Worm (Caenorhabditis elegans) whole organism, mixed stage, embryonic: ENCODE data around the gene nspc-10.

ENCODE experiments used
- elt-1 ChIP-seq: sonication (generic microtip); optimal IDR thresholded peaks from 2 replicates; lab custom pipeline; 2017; ENCODE audit warnings: missing genetic modification characterization, mild to moderate bottlenecking, missing compliant biosample characterization, antibody characterized with exemption, moderate library complexity, borderline replicate concordance; ENCODE audit not compliant: insufficient read depth
- lin-13 ChIP-seq: fragments of 150-350 bp; optimal IDR thresholded peaks from 2 replicates; lab custom pipeline; 2014; ENCODE audit warnings: missing biosample characterization, missing genetic modification characterization
- lsy-2 ChIP-seq: fragments of 150-350 bp; optimal IDR thresholded peaks from 2 replicates; lab custom pipeline; 2014; ENCODE audit warnings: missing biosample characterization, missing genetic modification characterization
- mep-1 ChIP-seq: fragments of 150-350 bp; optimal IDR thresholded peaks from 2 replicates; lab custom pipeline; 2017; ENCODE audit warnings: missing biosample characterization, missing genetic modification reagents, missing genetic modification characterization, inconsistent platforms
- nhr-12 ChIP-seq: fragments of 150-350 bp; optimal IDR thresholded peaks from 2 replicates; lab custom pipeline; 2014; ENCODE audit warnings: missing biosample characterization, missing genetic modification characterization
- nhr-237 ChIP-seq: fragments of 150-350 bp; optimal IDR thresholded peaks from 2 replicates; lab custom pipeline; 2014; ENCODE audit warnings: missing biosample characterization, missing genetic modification characterization
- nhr-28 ChIP-seq: fragments of 150-350 bp; optimal IDR thresholded peaks from 2 replicates; lab custom pipeline; 2014; ENCODE audit warnings: missing biosample characterization, missing genetic modification characterization
- nhr-76 ChIP-seq: sonication (generic microtip); optimal IDR thresholded peaks from 2 replicates; lab custom pipeline; 2017; ENCODE audit warnings: missing biosample characterization, missing genetic modification characterization
- sptf-1 ChIP-seq: sonication (generic microtip); optimal IDR thresholded peaks from 2 replicates; lab custom pipeline; 2017; ENCODE audit warnings: mild to moderate bottlenecking, missing genetic modification characterization, moderate library complexity, missing compliant biosample characterization
- unc-39 ChIP-seq: fragments of 150-350 bp; optimal IDR thresholded peaks from 2 replicates; lab custom pipeline; 2014; ENCODE audit warnings: missing biosample characterization, missing genetic modification characterization
- unc-62 ChIP-seq: fragments of 150-350 bp; optimal IDR thresholded peaks from 2 replicates; lab custom pipeline; 2014; ENCODE audit warnings: missing biosample characterization, missing genetic modification reagents, missing genetic modification characterization
- ztf-11 ChIP-seq: fragments of 150-350 bp; optimal IDR thresholded peaks from 2 replicates; lab custom pipeline; 2014; ENCODE audit warnings: missing biosample characterization, missing genetic modification characterization

DNA sequence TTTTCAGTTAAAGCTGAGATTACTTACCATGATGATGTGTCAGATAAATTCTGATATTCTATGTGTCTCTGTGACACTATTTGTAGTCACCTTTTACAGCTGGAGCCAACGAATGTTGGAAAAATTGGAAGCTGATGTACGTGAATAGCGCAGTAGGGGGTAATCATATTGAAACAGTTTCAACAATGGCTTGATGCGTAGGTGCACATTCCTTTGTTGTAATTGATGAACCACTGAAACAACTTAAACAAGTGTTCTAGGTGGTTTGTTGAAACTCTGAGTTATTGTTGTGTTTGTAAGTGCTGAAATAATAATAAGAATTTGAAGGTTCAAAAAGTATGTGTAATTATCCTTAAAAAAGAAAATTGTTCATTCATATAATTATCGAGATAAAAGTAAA, 13.2 kb downstream of the nspc-10 start, which contains the start of gene nspc-12:
- TF ChIP-seq nhr-28 (tag; lab: Kevin White, UChicago): no peak
- no peak for TF ChIP-seq sptf-1 (tag; lab: Kevin White, UChicago)
- TF ChIP-seq unc-62 (GFP tag; lab: Kevin White, UChicago): no peak
- TF ChIP-seq ztf-11 (tag; lab: Kevin White, UChicago): no peak
- no peak for TF ChIP-seq lsy-2 (tag; lab: Kevin White, UChicago)
- TF ChIP-seq lin-13 (tag; lab: Kevin White, UChicago): no peak
- TF ChIP-seq nhr-76 (tag; lab: Kevin White, UChicago): no peak
- no peak for TF ChIP-seq elt-1 (tag; lab: Kevin White, UChicago)
- no peak for TF ChIP-seq nhr-237
- no peak for TF ChIP-seq nhr-12 (tag; lab: Kevin White, UChicago)
- TF ChIP-seq unc-39 (tag; lab: Kevin White, UChicago): no peak
- TF ChIP-seq mep-1 (tag; lab: Kevin White, UChicago): no peak
